Worm (Caenorhabditis elegans) whole organism, mixed stage, embryonic: Measurements from ENCODE around the gene acs-20.

Source experiments
- blmp-1 ChIP-seq: fragments of 150-350 bp; optimal IDR thresholded peaks from 2 replicates; lab custom pipeline; 2014; ENCODE audit warnings: missing biosample characterization, missing genetic modification characterization
- drap-1 ChIP-seq: fragments of 200-800 bp; sonication (Bioruptor generic); optimal IDR thresholded peaks from 3 replicates; lab custom pipeline; 2018; ENCODE audit warnings: mild to moderate bottlenecking, missing genetic modification characterization, missing compliant biosample characterization
- lin-32 ChIP-seq: fragments of 200-800 bp; sonication (Bioruptor generic); optimal IDR thresholded peaks from 2 replicates; lab custom pipeline; 2018; ENCODE audit warnings: mild to moderate bottlenecking, missing genetic modification characterization, missing compliant biosample characterization
- nhr-2 ChIP-seq: fragments of 150-350 bp; optimal IDR thresholded peaks from 2 replicates; lab custom pipeline; 2014; ENCODE audit warnings: missing biosample characterization, missing genetic modification characterization
- nhr-237 ChIP-seq: fragments of 150-350 bp; optimal IDR thresholded peaks from 2 replicates; lab custom pipeline; 2014; ENCODE audit warnings: missing biosample characterization, missing genetic modification characterization
- unc-39 ChIP-seq: fragments of 150-350 bp; optimal IDR thresholded peaks from 2 replicates; lab custom pipeline; 2014; ENCODE audit warnings: missing biosample characterization, missing genetic modification characterization

DNA sequence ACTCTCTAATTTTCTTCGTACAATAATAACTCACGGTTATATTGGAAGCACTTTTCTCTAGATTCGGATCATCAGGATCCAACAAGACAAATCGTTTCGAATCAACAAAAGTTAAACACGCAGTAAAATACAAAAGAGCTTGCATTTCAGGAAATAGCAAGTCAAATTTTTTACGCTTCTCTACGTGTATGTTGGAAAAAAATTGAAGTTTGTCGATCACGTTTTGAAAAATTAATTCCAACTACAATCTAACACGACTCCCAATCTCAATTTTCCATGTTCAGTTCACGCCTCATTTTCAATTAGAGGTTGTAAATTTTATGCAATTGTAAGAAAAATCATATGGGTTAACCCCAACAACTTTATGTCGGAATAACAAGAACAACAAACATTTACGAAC, 8.6 kb downstream of the acs-20 start, which contains the start of gene spe-45:
- no peak for TF ChIP-seq nhr-237
- no peak for TF ChIP-seq nhr-2 (tag; lab: Kevin White, UChicago)
- TF ChIP-seq blmp-1 (tag; lab: Kevin White, UChicago) = no peak
- no peak for TF ChIP-seq drap-1 (GFP tag; lab: Kevin White, UChicago)
- TF ChIP-seq unc-39 (tag; lab: Kevin White, UChicago) = no peak
- TF ChIP-seq lin-32 (GFP tag; lab: Kevin White, UChicago) = no peak
